Worm (Caenorhabditis elegans) whole organism, early embryonic: ENCODE data around the gene W09C2.8.

Experiments
- B0310.2 ChIP-seq: sonication (generic microtip); optimal IDR thresholded peaks from 2 replicates; lab custom pipeline; 2016; ENCODE audit warnings: mild to moderate bottlenecking, missing genetic modification characterization, missing compliant biosample characterization
- F13C5.2 ChIP-seq: sonication (generic microtip); optimal IDR thresholded peaks from 2 replicates; lab custom pipeline; 2017; ENCODE audit warnings: mild to moderate bottlenecking, missing genetic modification characterization, inconsistent platforms, missing compliant biosample characterization
- aly-1 ChIP-seq: sonication (generic microtip); optimal IDR thresholded peaks from 2 replicates; lab custom pipeline; 2016; ENCODE audit warnings: missing genetic modification characterization, missing compliant biosample characterization
- ama-1 ChIP-seq: fragments of 150-350 bp; optimal IDR thresholded peaks from 2 replicates; lab custom pipeline; 2014
- ceh-13 ChIP-seq: fragments of 200-800 bp; sonication (Bioruptor generic); optimal IDR thresholded peaks from 2 replicates; lab custom pipeline; 2018; ENCODE audit warnings: mild to moderate bottlenecking, missing genetic modification characterization, missing compliant biosample characterization
- ceh-36 ChIP-seq: sonication (generic microtip); optimal IDR thresholded peaks from 2 replicates; lab custom pipeline; 2016; ENCODE audit warnings: missing genetic modification characterization, inconsistent platforms, missing compliant biosample characterization
- ets-7 ChIP-seq: sonication (generic microtip); optimal IDR thresholded peaks from 2 replicates; lab custom pipeline; 2016; ENCODE audit warnings: missing genotype, missing genetic modification characterization, missing compliant biosample characterization
- flt-1 ChIP-seq: fragments of 200-800 bp; sonication (Bioruptor generic); IDR thresholded peaks from 2 replicates; pipeline ENCODE4 v1.3.6; 2022; ENCODE audit warnings: missing genetic modification characterization, missing compliant biosample characterization
- hmbx-1 ChIP-seq: sonication (generic microtip); optimal IDR thresholded peaks from 2 replicates; lab custom pipeline; 2016; ENCODE audit warnings: mild to moderate bottlenecking, missing genetic modification characterization, missing compliant biosample characterization
- hmg-4 ChIP-seq: fragments of 200-800 bp; sonication (Bioruptor generic); optimal IDR thresholded peaks from 2 replicates; lab custom pipeline; 2018; ENCODE audit warnings: mild to moderate bottlenecking, missing genetic modification characterization, missing compliant biosample characterization
- hnd-1 ChIP-seq: sonication (generic microtip); optimal IDR thresholded peaks from 2 replicates; lab custom pipeline; 2016; ENCODE audit warnings: missing genetic modification characterization, missing compliant biosample characterization
- pes-1 ChIP-seq: fragments of 200-800 bp; sonication (Bioruptor generic); IDR thresholded peaks from 2 replicates; pipeline ENCODE4 v1.3.6; 2022; ENCODE audit warnings: missing genetic modification reagents, missing genetic modification characterization, missing compliant biosample characterization
- scrt-1 ChIP-seq: fragments of 200-800 bp; sonication (Bioruptor generic); IDR thresholded peaks from 2 replicates; pipeline ENCODE4 v1.3.6; 2022; ENCODE audit warnings: missing genetic modification characterization, missing compliant biosample characterization
- sea-1 ChIP-seq: fragments of 200-800 bp; sonication (Bioruptor generic); conservative IDR thresholded peaks from 2 replicates; pipeline ENCODE4 v1.3.6; 2022; ENCODE audit warnings: missing genetic modification characterization, missing compliant biosample characterization
- tbx-11 ChIP-seq: fragments of 200-800 bp; sonication (Bioruptor generic); IDR thresholded peaks from 2 replicates; pipeline ENCODE4 v1.3.6; 2022; ENCODE audit warnings: missing genetic modification characterization, missing compliant biosample characterization
- tbx-37 ChIP-seq: fragments of 200-800 bp; sonication (Bioruptor generic); conservative IDR thresholded peaks from 2 replicates; pipeline ENCODE4 v1.3.6; 2022; ENCODE audit warnings: missing genetic modification reagents, missing genetic modification characterization, missing compliant biosample characterization
- tra-4 ChIP-seq: sonication (generic microtip); optimal IDR thresholded peaks from 2 replicates; lab custom pipeline; 2017; ENCODE audit warnings: missing genetic modification characterization, missing compliant biosample characterization

W09C2.8 gene

DNA sequence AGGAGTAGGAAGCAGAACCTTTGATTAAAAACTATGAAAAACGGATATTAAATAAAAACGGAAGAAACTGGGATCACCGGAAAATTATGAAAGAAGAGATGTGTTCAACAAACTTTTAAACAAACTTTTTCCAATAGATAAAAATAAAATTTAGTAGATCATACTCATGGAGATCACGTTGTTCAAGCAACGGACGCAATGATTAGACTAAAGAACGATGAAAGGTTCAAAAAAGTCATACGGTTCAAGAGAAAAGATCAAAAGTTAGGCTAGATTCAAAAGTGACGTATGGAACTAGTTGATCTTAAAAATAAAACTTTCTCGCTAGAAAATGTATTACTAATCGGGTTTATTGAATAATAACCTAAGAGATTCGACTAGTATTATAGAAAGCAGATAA, 7.9 kb upstream of the W09C2.8 start:
- TF ChIP-seq hmbx-1 (no peak), ceh-13 (GFP tag; lab: Kevin White, UChicago) (no peak), tbx-11 (GFP tag; lab: Robert Waterston, UW) (no peak), sea-1 (no peak), scrt-1 (GFP tag; lab: Robert Waterston, UW) (no peak), tbx-37 (GFP tag; lab: Robert Waterston, UW) (no peak), ceh-36 (tag; lab: Kevin White, UChicago) (no peak), flt-1 (GFP tag; lab: Robert Waterston, UW) (no peak), F13C5.2 (tag; lab: Kevin White, UChicago) (no peak), pes-1 (no peak), hnd-1 (no peak)

DNA sequence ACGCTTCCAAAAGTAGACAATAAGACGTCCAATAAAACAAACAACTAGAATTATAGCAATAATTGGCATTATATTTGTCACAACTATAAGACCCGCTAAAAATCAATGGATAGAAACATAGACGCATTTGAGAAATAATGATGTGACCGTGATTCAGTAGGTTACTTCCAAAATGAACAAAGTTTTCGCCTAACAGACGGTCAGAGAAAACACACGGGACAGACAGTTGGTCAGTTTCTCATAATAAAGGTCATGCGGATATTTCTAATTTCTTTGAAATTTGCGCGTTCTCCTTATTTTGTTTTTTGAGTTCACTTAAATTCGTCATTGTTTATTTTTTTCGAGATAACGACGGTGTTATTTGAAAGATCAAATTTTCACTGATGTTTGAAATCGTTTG, 7.4 kb upstream of the W09C2.8 start:
- no peak for TF ChIP-seq ceh-36 (tag; lab: Kevin White, UChicago)
- TF ChIP-seq B0310.2 (tag; lab: Kevin White, UChicago) = no peak
- no peak for TF ChIP-seq tra-4 (tag; lab: Kevin White, UChicago)
- TF ChIP-seq scrt-1 (GFP tag; lab: Robert Waterston, UW) = no peak
- no peak for TF ChIP-seq F13C5.2 (tag; lab: Kevin White, UChicago)
- TF ChIP-seq tbx-37 (GFP tag; lab: Robert Waterston, UW) = no peak
- no peak for TF ChIP-seq sea-1
- no peak for TF ChIP-seq ets-7 (tag; lab: Kevin White, UChicago)

DNA sequence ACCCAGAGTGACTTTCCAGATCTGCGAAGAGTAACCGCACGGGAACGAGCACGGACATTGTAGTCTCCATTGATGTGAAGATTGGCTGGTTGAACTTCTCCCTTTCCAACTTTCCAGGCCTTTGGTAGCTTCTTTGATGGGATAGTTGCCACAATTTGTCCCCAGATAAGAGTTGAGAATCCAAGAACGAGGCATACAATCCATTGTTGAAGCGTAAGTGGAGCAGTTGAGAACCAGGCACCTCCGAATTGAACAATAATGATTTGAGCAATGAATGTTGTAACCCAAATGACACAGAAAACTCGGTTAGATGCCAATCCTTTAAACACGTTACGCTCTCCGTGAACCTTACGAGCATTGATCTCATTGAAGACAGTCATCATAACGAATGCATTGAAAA, 2.9 kb upstream of the W09C2.8 start:
- TF ChIP-seq tra-4 (tag; lab: Kevin White, UChicago) (no peak), aly-1 (no peak), F13C5.2 (tag; lab: Kevin White, UChicago) (no peak), ama-1 (lab: Kevin White, UChicago) (no peak), flt-1 (GFP tag; lab: Robert Waterston, UW) (no peak), ceh-36 (tag; lab: Kevin White, UChicago) (no peak), pes-1 (no peak), tbx-37 (GFP tag; lab: Robert Waterston, UW) (no peak), tbx-11 (GFP tag; lab: Robert Waterston, UW) (no peak), hnd-1 (no peak)

DNA sequence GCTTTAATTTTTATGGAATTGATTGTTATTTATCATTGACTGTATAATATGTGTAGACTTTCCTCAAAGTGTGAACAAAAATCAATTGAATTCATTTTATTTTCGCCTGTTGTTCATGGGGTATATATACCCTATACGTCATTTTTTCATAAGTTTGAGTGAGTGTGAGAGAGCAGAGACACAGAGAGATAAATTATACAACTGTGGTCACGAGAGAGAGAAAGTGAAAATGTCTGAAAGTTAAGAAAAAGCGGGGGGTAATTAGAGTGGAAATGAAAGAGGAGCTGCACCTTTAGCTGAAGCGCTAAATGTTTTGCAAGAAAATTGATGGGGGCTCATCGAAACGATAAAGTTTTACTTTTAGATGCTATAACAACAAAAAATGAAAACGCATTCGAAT, 1.7 kb upstream of the W09C2.8 start:
- TF ChIP-seq F13C5.2 (tag; lab: Kevin White, UChicago) (no peak), tbx-11 (GFP tag; lab: Robert Waterston, UW) (no peak), hmbx-1 (no peak), scrt-1 (GFP tag; lab: Robert Waterston, UW) (no peak), tbx-37 (GFP tag; lab: Robert Waterston, UW) (no peak), ceh-36 (tag; lab: Kevin White, UChicago) (no peak), B0310.2 (tag; lab: Kevin White, UChicago) (no peak), ama-1 (lab: Kevin White, UChicago) (no peak), flt-1 (GFP tag; lab: Robert Waterston, UW) (no peak), aly-1 (no peak), ceh-13 (GFP tag; lab: Kevin White, UChicago) (no peak), sea-1 (no peak), ets-7 (tag; lab: Kevin White, UChicago) (no peak), tra-4 (tag; lab: Kevin White, UChicago) (no peak), pes-1 (no peak), hmg-4 (GFP tag; lab: Kevin White, UChicago) (no peak), hnd-1 (no peak)

DNA sequence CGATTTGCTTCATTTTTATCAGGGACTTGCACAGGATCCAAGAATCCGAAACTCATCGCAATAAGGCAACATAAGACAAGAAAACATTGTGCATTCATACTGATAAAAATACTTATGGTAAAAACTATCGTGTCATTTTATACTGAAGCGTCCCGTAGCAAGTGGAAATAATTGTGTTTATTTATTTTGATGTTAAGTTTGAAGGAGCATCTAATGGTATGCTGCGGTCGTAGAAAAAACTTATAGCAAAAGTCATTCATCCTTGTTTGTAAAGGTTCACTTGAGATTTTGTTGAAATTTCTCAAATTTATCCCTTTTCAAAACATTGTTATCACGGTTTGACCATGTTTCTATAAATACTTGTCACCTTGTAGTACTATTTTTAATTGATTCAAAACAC, 802 bp upstream of the W09C2.8 start, which contains the start of gene W09C2.10:
W09C2.10 (minus strand) TSS at position 101 of the 400 bp plus-strand sequence.
- TF ChIP-seq F13C5.2 (tag; lab: Kevin White, UChicago) (no peak), hmg-4 (GFP tag; lab: Kevin White, UChicago) (no peak), ceh-13 (GFP tag; lab: Kevin White, UChicago) (no peak), ama-1 (lab: Kevin White, UChicago) (no peak)

DNA sequence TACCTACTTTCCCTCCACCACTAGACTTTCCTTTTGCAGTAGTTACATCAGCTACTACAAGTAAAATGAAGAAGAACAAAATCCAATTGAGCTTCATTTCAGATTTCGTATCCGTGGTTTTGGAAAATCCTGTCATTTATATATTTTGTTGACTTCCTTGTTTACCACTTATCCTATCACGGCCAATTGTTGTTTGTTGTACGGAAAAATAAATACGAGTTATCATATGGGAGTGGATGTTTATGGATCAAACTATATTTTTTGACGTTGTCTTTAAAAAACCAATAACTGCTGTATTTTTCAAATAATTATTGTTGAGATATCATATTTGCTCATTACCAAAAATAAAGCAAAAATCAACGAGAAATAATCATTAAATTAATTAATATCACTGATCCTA, 906 bp downstream of the W09C2.8 start, which contains the start of gene W09C2.9:
W09C2.9 (minus strand) TSS at position 101 of the 400 bp plus-strand sequence.
- TF ChIP-seq tbx-11 (GFP tag; lab: Robert Waterston, UW) (no peak), ceh-36 (tag; lab: Kevin White, UChicago) (no peak), hmbx-1 (no peak), scrt-1 (GFP tag; lab: Robert Waterston, UW) (no peak), B0310.2 (tag; lab: Kevin White, UChicago) (no peak), F13C5.2 (tag; lab: Kevin White, UChicago) (no peak), pes-1 (no peak), tra-4 (tag; lab: Kevin White, UChicago) (no peak), tbx-37 (GFP tag; lab: Robert Waterston, UW) (no peak), ets-7 (tag; lab: Kevin White, UChicago) (no peak), flt-1 (GFP tag; lab: Robert Waterston, UW) (no peak), sea-1 (no peak), ama-1 (lab: Kevin White, UChicago) (no peak), aly-1 (no peak)

DNA sequence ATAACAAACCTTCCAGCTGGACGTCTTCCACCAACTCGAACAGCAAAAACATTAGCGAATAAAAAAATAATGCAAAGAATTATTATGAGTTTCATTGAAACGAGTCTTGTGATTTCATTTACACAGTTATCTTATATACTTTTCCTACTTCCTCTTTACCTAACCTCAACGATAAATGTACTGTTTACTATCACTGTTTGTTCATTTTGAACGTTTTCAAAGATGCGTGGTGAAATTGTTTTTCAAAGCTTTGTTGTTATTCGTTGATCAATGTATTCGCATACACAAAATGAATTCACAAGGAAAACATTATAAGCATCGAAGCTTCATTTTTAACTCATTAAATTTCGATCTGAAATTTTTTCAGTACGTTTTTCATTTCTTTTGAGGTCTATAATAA, 1.9 kb downstream of the W09C2.8 start, which contains the start of gene W09C2.7:
W09C2.7 (minus strand) TSS at position 101 of the 400 bp plus-strand sequence.
- TF ChIP-seq hmbx-1 (no peak), tra-4 (tag; lab: Kevin White, UChicago) (no peak), pes-1 (no peak), B0310.2 (tag; lab: Kevin White, UChicago) (no peak), tbx-37 (GFP tag; lab: Robert Waterston, UW) (no peak), F13C5.2 (tag; lab: Kevin White, UChicago) (no peak), tbx-11 (GFP tag; lab: Robert Waterston, UW) (no peak), sea-1 (no peak), ceh-36 (tag; lab: Kevin White, UChicago) (no peak)

DNA sequence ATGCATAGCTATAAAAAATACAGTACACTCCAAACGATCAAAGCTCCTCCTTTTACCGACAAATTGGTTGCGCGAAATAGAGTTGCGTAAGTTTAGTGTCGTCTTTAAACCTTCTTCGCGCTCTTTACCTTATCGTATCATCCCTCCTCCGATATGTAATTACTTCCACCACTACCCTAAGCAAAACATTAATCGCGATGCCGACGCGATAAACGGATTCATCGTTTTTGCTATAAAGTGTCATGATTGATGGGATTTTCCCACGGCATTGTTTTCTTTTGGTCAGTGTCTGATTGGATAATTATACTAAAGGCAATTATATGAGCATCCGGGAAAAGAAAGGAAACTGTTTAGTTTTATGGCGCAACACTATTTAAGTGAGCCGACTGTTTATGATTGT, 5.3 kb downstream of the W09C2.8 start:
- TF ChIP-seq tbx-37 (GFP tag; lab: Robert Waterston, UW) (no peak), F13C5.2 (tag; lab: Kevin White, UChicago) (no peak)
